Fruit fly (Drosophila melanogaster) whole organism, embryonic: ENCODE measurements around the gene Rpn1.

Experiments
- Asciz ChIP-seq: fragments of 200-800 bp; sonication (Bioruptor generic); optimal IDR thresholded peaks from 2 replicates; lab custom pipeline; 2017; ENCODE audit warnings: missing biosample characterization, mild to moderate bottlenecking, missing genetic modification characterization, missing genetic modification reagents
- Atf-2 ChIP-seq: fragments of 200-800 bp; sonication (Bioruptor generic); optimal IDR thresholded peaks from 2 replicates; lab custom pipeline; 2016; ENCODE audit warnings: missing biosample characterization, missing genetic modification characterization
- CG10321 ChIP-seq: fragments of 200-800 bp; sonication (Bioruptor generic); IDR thresholded peaks from 2 replicates; pipeline ENCODE4 v1.3.6; 2022; ENCODE audit warnings: missing biosample characterization, missing genetic modification characterization
- CG12942 ChIP-seq: fragments of 200-800 bp; sonication (Bioruptor generic); optimal IDR thresholded peaks from 3 replicates; lab custom pipeline; 2016; ENCODE audit warnings: missing biosample characterization, missing genetic modification characterization
- CG14710 ChIP-seq: fragments of 200-800 bp; sonication (Bioruptor generic); optimal IDR thresholded peaks from 3 replicates; lab custom pipeline; 2019; ENCODE audit warnings: missing biosample characterization, mild to moderate bottlenecking, missing genetic modification characterization, moderate library complexity
- CG1529 ChIP-seq: fragments of 200-800 bp; sonication (Bioruptor generic); optimal IDR thresholded peaks from 3 replicates; lab custom pipeline; 2018; ENCODE audit warnings: missing biosample characterization, missing genetic modification characterization
- CG15696 ChIP-seq: fragments of 200-800 bp; sonication (Bioruptor generic); optimal IDR thresholded peaks from 2 replicates; lab custom pipeline; 2019; ENCODE audit warnings: missing biosample characterization, mild to moderate bottlenecking, missing genetic modification characterization, moderate library complexity
- CG1602 ChIP-seq: fragments of 200-800 bp; sonication (Bioruptor generic); optimal IDR thresholded peaks from 3 replicates; lab custom pipeline; 2016; ENCODE audit warnings: missing biosample characterization, missing genetic modification characterization
- CG16815 ChIP-seq: fragments of 200-800 bp; sonication (Bioruptor generic); optimal IDR thresholded peaks from 3 replicates; lab custom pipeline; 2017; ENCODE audit warnings: missing biosample characterization, mild to moderate bottlenecking, missing genetic modification characterization
- CG16863 ChIP-seq: fragments of 200-800 bp; sonication (Bioruptor generic); optimal IDR thresholded peaks from 3 replicates; lab custom pipeline; 2016; ENCODE audit warnings: missing biosample characterization, missing genetic modification characterization
- CG17829 ChIP-seq: fragments of 200-800 bp; optimal IDR thresholded peaks from 2 replicates; lab custom pipeline; 2019; ENCODE audit warnings: missing biosample characterization, mild to moderate bottlenecking, missing genetic modification characterization, moderate library complexity
- CG2199 ChIP-seq: fragments of 200-800 bp; sonication (Bioruptor generic); IDR thresholded peaks from 3 replicates; pipeline ENCODE4 v1.3.6; 2022; ENCODE audit warnings: missing biosample characterization, missing genetic modification characterization
- CG30403 ChIP-seq: fragments of 200-800 bp; sonication (Bioruptor generic); optimal IDR thresholded peaks from 3 replicates; lab custom pipeline; 2016; ENCODE audit warnings: missing biosample characterization, missing genetic modification characterization
- CG34376 ChIP-seq: fragments of 200-800 bp; sonication (Bioruptor generic); optimal IDR thresholded peaks from 2 replicates; lab custom pipeline; 2018; ENCODE audit warnings: missing biosample characterization, mild to moderate bottlenecking, missing genetic modification characterization
- CG6689 ChIP-seq: fragments of 200-800 bp; sonication (Bioruptor generic); IDR thresholded peaks from 2 replicates; pipeline ENCODE4 v1.3.6; 2022; ENCODE audit warnings: missing biosample characterization, missing genetic modification characterization
- CG6791 ChIP-seq: fragments of 200-800 bp; sonication (Bioruptor generic); IDR thresholded peaks from 3 replicates; pipeline ENCODE4 v1.3.6; 2022; ENCODE audit warnings: missing biosample characterization, missing genetic modification characterization; ENCODE audit not compliant: partially characterized antibody
- CG6813 ChIP-seq: fragments of 200-800 bp; sonication (Bioruptor generic); optimal IDR thresholded peaks from 2 replicates; lab custom pipeline; 2017; ENCODE audit warnings: missing biosample characterization, missing genetic modification characterization, mild to moderate bottlenecking, moderate library complexity, missing genetic modification reagents
- CG9727 ChIP-seq: fragments of 200-800 bp; sonication (Bioruptor generic); optimal IDR thresholded peaks from 3 replicates; lab custom pipeline; 2017; ENCODE audit warnings: missing biosample characterization, mild to moderate bottlenecking, missing genetic modification characterization
- Chrac-16 ChIP-seq: fragments of 200-800 bp; sonication (Bioruptor generic); optimal IDR thresholded peaks from 3 replicates; lab custom pipeline; 2016; ENCODE audit warnings: missing biosample characterization, missing genetic modification characterization
- D19B ChIP-seq: fragments of 200-800 bp; sonication (Bioruptor generic); optimal IDR thresholded peaks from 2 replicates; lab custom pipeline; 2017; ENCODE audit warnings: missing biosample characterization, mild to moderate bottlenecking, missing genetic modification characterization
- HmgZ ChIP-seq: fragments of 200-800 bp; sonication (Bioruptor generic); optimal IDR thresholded peaks from 2 replicates; lab custom pipeline; 2018; ENCODE audit warnings: missing biosample characterization, mild to moderate bottlenecking, missing genetic modification characterization
- Hmr ChIP-seq: fragments of 200-800 bp; sonication (Bioruptor generic); optimal IDR thresholded peaks from 3 replicates; lab custom pipeline; 2017; ENCODE audit warnings: mild to moderate bottlenecking, missing biosample characterization, missing genetic modification reagents, missing genetic modification characterization
- Hr3 ChIP-seq: fragments of 200-800 bp; sonication (Bioruptor generic); optimal IDR thresholded peaks from 3 replicates; lab custom pipeline; 2016; ENCODE audit warnings: missing biosample characterization, missing genetic modification characterization
- Hr78 ChIP-seq, 2 experiments: fragments of 200-800 bp in 1 of 2; fragments of >200 bp in 1 of 2; sonication (Bioruptor generic) in 1 of 2; optimal IDR thresholded peaks; 2 replicates each; lab custom pipeline; 2017 to 2019; ENCODE audit warnings: missing biosample characterization in 2 of 2, missing genetic modification characterization in 2 of 2, mild to moderate bottlenecking in 1 of 2, moderate library complexity in 1 of 2
- MTF-1 ChIP-seq: fragments of 200-800 bp; sonication (Bioruptor generic); optimal IDR thresholded peaks from 2 replicates; lab custom pipeline; 2018; ENCODE audit warnings: missing biosample characterization, mild to moderate bottlenecking, missing genetic modification characterization, borderline replicate concordance
- Med ChIP-seq: fragments of 200-800 bp; sonication (Bioruptor generic); peaks from one replicate; lab custom pipeline; 2016; ENCODE audit warnings: missing biosample characterization, missing genetic modification characterization, mild to moderate bottlenecking, inconsistent platforms, moderate library complexity
- Neu2 ChIP-seq: fragments of 200-800 bp; sonication (Bioruptor generic); optimal IDR thresholded peaks from 3 replicates; lab custom pipeline; 2016; ENCODE audit warnings: missing biosample characterization, missing genetic modification characterization, borderline replicate concordance
- Oli ChIP-seq: fragments of 200-800 bp; sonication (Bioruptor generic); optimal IDR thresholded peaks from 2 replicates; lab custom pipeline; 2018; ENCODE audit warnings: missing biosample characterization, mild to moderate bottlenecking, missing genetic modification characterization, moderate library complexity
- Stat92E ChIP-seq, 3 experiments: fragments of >200 bp in 2 of 3; fragments of 200-800 bp in 1 of 3; sonication (Bioruptor generic) in 1 of 3; optimal IDR thresholded peaks; 2 replicates each; lab custom pipeline; 2017 to 2019; ENCODE audit warnings: missing biosample characterization in 3 of 3, missing genetic modification characterization in 3 of 3, mild to moderate bottlenecking in 1 of 3, moderate library complexity in 1 of 3
- aop ChIP-seq: fragments of 200-800 bp; sonication (Bioruptor generic); IDR thresholded peaks from 2 replicates; pipeline ENCODE4 v1.3.6; 2022; ENCODE audit warnings: missing biosample characterization, missing genetic modification characterization
- ap ChIP-seq: fragments of 200-800 bp; sonication (Bioruptor generic); IDR thresholded peaks from 2 replicates; pipeline ENCODE4 v1.3.6; 2022; ENCODE audit warnings: missing biosample characterization, missing genetic modification characterization
- ara ChIP-seq: fragments of 200-800 bp; sonication (Bioruptor generic); IDR thresholded peaks from 2 replicates; pipeline ENCODE4 v1.3.6; 2022; ENCODE audit warnings: missing biosample characterization, missing genetic modification characterization
- ato ChIP-seq: fragments of 200-800 bp; sonication (Bioruptor generic); IDR thresholded peaks from 2 replicates; pipeline ENCODE4 v1.3.6; 2022; ENCODE audit warnings: missing biosample characterization, missing genetic modification characterization; ENCODE audit not compliant: partially characterized antibody
- br ChIP-seq: fragments of >200 bp; optimal IDR thresholded peaks from 2 replicates; lab custom pipeline; 2017
- bsh ChIP-seq, 2 experiments: fragments of 200-800 bp; sonication (Bioruptor generic); optimal IDR thresholded peaks; 2 replicates each; lab custom pipeline; 2017 to 2018; ENCODE audit warnings: mild to moderate bottlenecking in 2 of 2, missing biosample characterization in 2 of 2, missing genetic modification characterization in 2 of 2, moderate library complexity in 1 of 2
- cg ChIP-seq: fragments of 200-800 bp; sonication (Bioruptor generic); optimal IDR thresholded peaks from 3 replicates; lab custom pipeline; 2019; ENCODE audit warnings: missing biosample characterization, mild to moderate bottlenecking, missing genetic modification characterization, moderate library complexity
- chif ChIP-seq, 2 experiments: fragments of 200-800 bp; sonication (Bioruptor generic); optimal IDR thresholded peaks; 3 replicates each; lab custom pipeline; 2016; ENCODE audit warnings: missing biosample characterization in 2 of 2, missing genetic modification characterization in 2 of 2
- ftz-f1 ChIP-seq: fragments of 200-800 bp; sonication (Bioruptor generic); optimal IDR thresholded peaks from 2 replicates; lab custom pipeline; 2016; ENCODE audit warnings: missing biosample characterization, missing genetic modification characterization
- gro ChIP-seq: fragments of 200-800 bp; sonication (Bioruptor generic); optimal IDR thresholded peaks from 2 replicates; lab custom pipeline; 2016; ENCODE audit warnings: missing biosample characterization, missing genetic modification characterization
- gsb-n ChIP-seq: fragments of 200-800 bp; sonication (Bioruptor generic); optimal IDR thresholded peaks from 3 replicates; lab custom pipeline; 2018; ENCODE audit warnings: missing biosample characterization, mild to moderate bottlenecking, missing genetic modification characterization
- ind ChIP-seq: fragments of 200-800 bp; sonication (Bioruptor generic); optimal IDR thresholded peaks from 3 replicates; lab custom pipeline; 2016; ENCODE audit warnings: missing biosample characterization, missing genetic modification characterization
- nau ChIP-seq: fragments of 200-800 bp; sonication (Bioruptor generic); optimal IDR thresholded peaks from 3 replicates; lab custom pipeline; 2017; ENCODE audit warnings: missing biosample characterization, mild to moderate bottlenecking, missing genetic modification characterization, missing genetic modification reagents
- row ChIP-seq: fragments of 200-800 bp; sonication (Bioruptor generic); IDR thresholded peaks from 3 replicates; pipeline ENCODE4 v1.3.6; 2022; ENCODE audit warnings: missing biosample characterization, missing genetic modification characterization
- sob ChIP-seq: fragments of 200-800 bp; sonication (Bioruptor generic); IDR thresholded peaks from 2 replicates; pipeline ENCODE4 v1.3.6; 2022; ENCODE audit warnings: missing biosample characterization, missing genetic modification characterization
- tio ChIP-seq: fragments of 200-800 bp; sonication (Bioruptor generic); optimal IDR thresholded peaks from 2 replicates; lab custom pipeline; 2017; ENCODE audit warnings: missing biosample characterization, missing genetic modification characterization, inconsistent platforms
- zen ChIP-seq: fragments of 200-800 bp; sonication (Bioruptor generic); optimal IDR thresholded peaks from 3 replicates; lab custom pipeline; 2018; ENCODE audit warnings: missing biosample characterization, mild to moderate bottlenecking, missing genetic modification characterization, moderate library complexity

The Rpn1 gene

DNA sequence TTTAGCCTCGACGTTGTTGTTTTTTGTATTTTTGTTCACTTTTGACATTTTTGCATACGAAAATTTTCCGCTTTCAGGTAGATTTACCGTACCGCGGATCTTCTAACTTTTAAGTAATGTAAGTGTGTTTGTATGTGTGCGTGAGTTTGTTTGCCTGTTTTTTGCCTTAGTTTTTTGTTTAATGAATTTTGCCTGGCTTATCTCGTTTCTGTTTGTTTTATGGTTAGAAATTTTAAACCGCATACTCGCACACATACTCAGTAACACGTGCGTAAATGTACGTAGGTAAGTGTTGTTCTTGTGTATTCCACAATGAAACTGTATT is 17.2 kb upstream of the Rpn1 start (continued):
- TF ChIP-seq cg, result peak; percentile 62
- TF ChIP-seq, all 482 proteins: peak for 22

DNA sequence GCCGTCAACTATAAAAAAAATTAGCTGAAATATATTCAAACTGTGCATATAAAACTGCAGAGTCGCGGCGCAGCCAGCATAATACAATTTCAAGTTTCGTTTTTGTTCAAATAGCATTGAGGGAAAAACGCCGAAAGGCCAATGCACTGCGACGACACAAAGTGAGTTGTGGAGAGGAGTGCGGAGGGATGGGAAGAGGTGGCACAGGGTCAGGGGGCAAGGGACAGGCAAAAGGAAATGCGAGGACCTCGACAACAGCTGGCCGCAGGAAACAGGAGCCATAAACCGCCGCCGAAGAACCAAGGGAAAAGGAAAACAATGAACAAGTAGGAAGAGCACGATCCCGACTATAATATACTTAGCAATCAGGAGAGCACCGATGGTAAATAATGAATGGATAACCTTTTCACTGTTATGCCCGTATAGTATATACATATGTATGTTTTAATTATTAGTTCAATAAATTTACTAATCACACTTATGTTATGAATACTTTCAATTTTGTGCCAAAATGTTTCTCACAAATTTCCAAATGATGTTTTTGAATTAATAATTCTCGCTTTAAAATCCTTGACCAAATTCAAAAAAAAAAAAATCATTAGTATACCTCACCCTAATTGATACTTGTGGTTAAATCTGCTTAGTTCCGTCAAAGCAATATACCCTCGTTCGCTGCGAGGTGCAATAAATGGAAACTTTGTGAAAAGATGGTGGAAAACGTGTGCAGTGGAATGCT is 16.1 kb upstream of the Rpn1 start:
- TF ChIP-seq tio (peak; percentile 71), HmgZ (tag; lab: Kevin White, UChicago) (no peak), CG30403 (GFP tag; lab: Kevin White, UChicago) (peak; percentile 52), Hr78 (GFP tag; optimal IDR thresholded peaks at IDR 0.05; lab: Kevin White, UChicago) (peak in 1 of 2 experiments; percentile 12), Med (GFP tag; lab: Kevin White, UChicago) (peak; percentile 55), MTF-1 (no peak), ind (GFP tag; lab: Kevin White, UChicago) (peak; percentile 9), Hmr (GFP tag; lab: Kevin White, UChicago) (no peak), br (no peak), CG15696 (tag; lab: Kevin White, UChicago) (peak; percentile 53), CG10321 (GFP tag; lab: Robert Waterston, UW) (no peak), Stat92E (GFP tag; optimal IDR thresholded peaks at IDR 0.05; lab: Kevin White, UChicago) (no peak), CG17829 (tag; lab: Kevin White, UChicago) (peak; percentile 22), CG12942 (GFP tag; lab: Kevin White, UChicago) (no peak), zen (tag; lab: Kevin White, UChicago) (peak; percentile 60), CG6813 (GFP tag; lab: Kevin White, UChicago) (peak; percentile 11), Oli (peak; percentile 47), CG16815 (GFP tag; lab: Kevin White, UChicago) (peak; percentile 44), gro (GFP tag; lab: Kevin White, UChicago) (no peak), CG14710 (peak; percentile 33), nau (GFP tag; lab: Kevin White, UChicago) (no peak), row (GFP tag; lab: Robert Waterston, UW) (peak; percentile 55), D19B (peak; percentile 75), bsh (GFP tag; optimal IDR thresholded peaks at IDR 0.05; lab: Kevin White, UChicago) (peak in 1 of 2 experiments; percentile 42), aop (GFP tag; lab: Robert Waterston, UW) (peak; percentile 48; the same call in 1 of the 2 replicates), chif (GFP tag; optimal IDR thresholded peaks at IDR 0.05; lab: Kevin White, UChicago) (peak in 1 of 2 experiments; percentile 19), ap (GFP tag; lab: Robert Waterston, UW) (no peak), gsb-n (tag; lab: Kevin White, UChicago) (peak; percentile 31), CG6689 (GFP tag; lab: Robert Waterston, UW) (0 out of 2 replicates have a peak, but pooled peaks have one; percentile 17), ara (0 out of 2 replicates have a peak, but pooled peaks have one; percentile 31), Atf-2 (GFP tag; lab: Kevin White, UChicago) (no peak), CG1529 (GFP tag; lab: Kevin White, UChicago) (peak; percentile 48), Neu2 (no peak), CG6791 (no peak), ftz-f1 (GFP tag; lab: Kevin White, UChicago) (no peak), sob (GFP tag; lab: Robert Waterston, UW) (no peak), ato (GFP tag; lab: Robert Waterston, UW) (peak; percentile 48; the same call in 1 of the 2 replicates), CG9727 (GFP tag; lab: Kevin White, UChicago) (peak; percentile 79), Asciz (GFP tag; lab: Kevin White, UChicago) (peak; percentile 44), CG2199 (GFP tag; lab: Robert Waterston, UW) (peak; percentile 65; the same call in 1 of the 3 replicates), Hr3 (peak; percentile 23), CG34376 (no peak), cg (no peak), CG1602 (GFP tag; lab: Kevin White, UChicago) (peak; percentile 41), CG16863 (GFP tag; lab: Kevin White, UChicago) (peak; percentile 16), Chrac-16 (peak; percentile 48)
